Worm (Caenorhabditis elegans) whole organism, young adult: ENCODE results near the gene Y39B6A.9.

Experiments used
- C06A6.2 ChIP-seq: fragments of 200-800 bp; sonication (Bioruptor generic); conservative IDR thresholded peaks from 2 replicates; pipeline ENCODE4 v1.3.6; 2022; ENCODE audit warnings: missing genetic modification characterization, missing compliant biosample characterization
- C17E4.6 ChIP-seq: fragments of 200-800 bp; sonication (Bioruptor generic); IDR thresholded peaks from 2 replicates; pipeline ENCODE4 v1.3.6; 2022; ENCODE audit warnings: missing genetic modification reagents, missing genetic modification characterization, missing compliant biosample characterization
- F33H1.4 ChIP-seq: fragments of 200-800 bp; sonication (Bioruptor generic); IDR thresholded peaks from 2 replicates; pipeline ENCODE4 v1.3.6; 2022; ENCODE audit warnings: missing genetic modification reagents, missing genetic modification characterization, missing compliant biosample characterization
- F37B4.10 ChIP-seq: fragments of 200-800 bp; sonication (Bioruptor generic); IDR thresholded peaks from 2 replicates; pipeline ENCODE4 v1.3.6; 2022; ENCODE audit warnings: missing genetic modification characterization, missing compliant biosample characterization
- T07F8.4 ChIP-seq: sonication (generic microtip); optimal IDR thresholded peaks from 2 replicates; lab custom pipeline; 2016; ENCODE audit warnings: mild to moderate bottlenecking, missing genetic modification characterization, moderate library complexity, missing compliant biosample characterization
- T26A5.8 ChIP-seq: sonication (generic microtip); optimal IDR thresholded peaks from 2 replicates; lab custom pipeline; 2016; ENCODE audit warnings: missing genetic modification characterization, missing compliant biosample characterization
- Y53F4B.3 ChIP-seq: fragments of 200-800 bp; sonication (Bioruptor generic); IDR thresholded peaks from 2 replicates; pipeline ENCODE4 v1.3.6; 2022; ENCODE audit warnings: missing genetic modification reagents, missing genetic modification characterization, missing compliant biosample characterization
- Y67H2A.10 ChIP-seq: fragments of 200-800 bp; sonication (Bioruptor generic); conservative IDR thresholded peaks from 2 replicates; pipeline ENCODE4 v1.3.6; 2022; ENCODE audit warnings: missing genetic modification reagents, missing genetic modification characterization, missing compliant biosample characterization
- aptf-3 ChIP-seq: fragments of 200-800 bp; sonication (Bioruptor generic); IDR thresholded peaks from 2 replicates; pipeline ENCODE4 v1.3.6; 2022; ENCODE audit warnings: missing genetic modification characterization, missing compliant biosample characterization
- athp-1 ChIP-seq: sonication (generic microtip); optimal IDR thresholded peaks from 2 replicates; lab custom pipeline; 2017; ENCODE audit warnings: mild to moderate bottlenecking, missing genetic modification characterization, missing compliant biosample characterization
- ccch-3 ChIP-seq: fragments of 200-800 bp; sonication (Bioruptor generic); optimal IDR thresholded peaks from 2 replicates; lab custom pipeline; 2018; ENCODE audit warnings: mild to moderate bottlenecking, missing genetic modification characterization, missing compliant biosample characterization
- cebp-2 ChIP-seq: fragments of 200-800 bp; sonication (Bioruptor generic); IDR thresholded peaks from 2 replicates; pipeline ENCODE4 v1.3.6; 2022; ENCODE audit warnings: missing genetic modification characterization, missing compliant biosample characterization
- ceh-58 ChIP-seq: fragments of 200-800 bp; sonication (Bioruptor generic); IDR thresholded peaks from 2 replicates; pipeline ENCODE4 v1.3.6; 2022; ENCODE audit warnings: missing genetic modification characterization, missing compliant biosample characterization
- ceh-79 ChIP-seq: sonication (generic microtip); optimal IDR thresholded peaks from 2 replicates; lab custom pipeline; 2017; ENCODE audit warnings: mild to moderate bottlenecking, missing genetic modification characterization, missing compliant biosample characterization
- die-1 ChIP-seq: sonication (generic microtip); optimal IDR thresholded peaks from 2 replicates; lab custom pipeline; 2016; ENCODE audit warnings: missing genotype, mild to moderate bottlenecking, missing genetic modification characterization, missing compliant biosample characterization
- dox-1 ChIP-seq: fragments of 200-800 bp; sonication (Bioruptor generic); IDR thresholded peaks from 2 replicates; pipeline ENCODE4 v1.3.6; 2022; ENCODE audit warnings: missing genetic modification reagents, missing genetic modification characterization, missing compliant biosample characterization
- egl-18 ChIP-seq: fragments of 200-800 bp; sonication (Bioruptor generic); IDR thresholded peaks from 2 replicates; pipeline ENCODE4 v1.3.6; 2022; ENCODE audit warnings: missing genetic modification reagents, missing genetic modification characterization, missing compliant biosample characterization
- hsf-1 ChIP-seq: fragments of 200-800 bp; sonication (Bioruptor generic); IDR thresholded peaks from 2 replicates; pipeline ENCODE4 v1.3.6; 2022; ENCODE audit warnings: missing genetic modification reagents, missing genetic modification characterization, missing compliant biosample characterization
- let-526 ChIP-seq: fragments of 200-800 bp; sonication (Bioruptor generic); IDR thresholded peaks from 2 replicates; pipeline ENCODE4 v1.3.6; 2022; ENCODE audit warnings: missing genetic modification reagents, missing genetic modification characterization, missing compliant biosample characterization
- lin-26 ChIP-seq: fragments of 200-800 bp; sonication (Bioruptor generic); IDR thresholded peaks from 2 replicates; pipeline ENCODE4 v1.3.6; 2022; ENCODE audit warnings: missing genetic modification reagents, missing genetic modification characterization, missing compliant biosample characterization
- lin-35 ChIP-seq, 3 experiments: fragments of 150-350 bp in 2 of 3; sonication (generic microtip) in 1 of 3; optimal IDR thresholded peaks; 2 replicates each; lab custom pipeline; 2014 to 2018; ENCODE audit warnings: missing biosample characterization in 3 of 3, missing genetic modification characterization in 3 of 3, missing genetic modification reagents in 3 of 3
- lin-40 ChIP-seq: sonication (generic microtip); optimal IDR thresholded peaks from 2 replicates; lab custom pipeline; 2016; ENCODE audit warnings: missing genetic modification characterization, mild to moderate bottlenecking, missing compliant biosample characterization, missing genotype, missing genetic modification reagents
- lin-54 ChIP-seq: fragments of 200-800 bp; sonication (Bioruptor generic); optimal IDR thresholded peaks from 2 replicates; lab custom pipeline; 2018; ENCODE audit warnings: mild to moderate bottlenecking, missing genetic modification characterization, missing compliant biosample characterization
- lir-1 ChIP-seq: fragments of 200-800 bp; sonication (Bioruptor generic); conservative IDR thresholded peaks from 2 replicates; pipeline ENCODE4 v1.3.6; 2022; ENCODE audit warnings: missing genetic modification reagents, missing genetic modification characterization, missing compliant biosample characterization
- lsl-1 ChIP-seq: fragments of 200-800 bp; sonication (Bioruptor generic); optimal IDR thresholded peaks from 2 replicates; lab custom pipeline; 2018; ENCODE audit warnings: mild to moderate bottlenecking, missing genetic modification characterization, moderate library complexity, missing compliant biosample characterization
- lsy-27 ChIP-seq: sonication (generic microtip); optimal IDR thresholded peaks from 2 replicates; lab custom pipeline; 2017; ENCODE audit warnings: missing genetic modification characterization, mild to moderate bottlenecking, missing compliant biosample characterization, antibody characterized with exemption, missing genotype, borderline replicate concordance; ENCODE audit not compliant: insufficient read depth
- madf-10 ChIP-seq: sonication (generic microtip); optimal IDR thresholded peaks from 2 replicates; lab custom pipeline; 2016; ENCODE audit warnings: mild to moderate bottlenecking, missing genetic modification characterization, missing compliant biosample characterization
- madf-6 ChIP-seq: fragments of 200-800 bp; sonication (Bioruptor generic); IDR thresholded peaks from 2 replicates; pipeline ENCODE4 v1.3.6; 2022; ENCODE audit warnings: missing genetic modification reagents, missing genetic modification characterization, missing compliant biosample characterization
- madf-8 ChIP-seq: fragments of 200-800 bp; sonication (Bioruptor generic); conservative IDR thresholded peaks from 2 replicates; pipeline ENCODE4 v1.3.6; 2022; ENCODE audit warnings: missing genetic modification reagents, missing genetic modification characterization, missing compliant biosample characterization
- mcd-1 ChIP-seq: fragments of 200-800 bp; sonication (Bioruptor generic); IDR thresholded peaks from 2 replicates; pipeline ENCODE4 v1.3.6; 2022; ENCODE audit warnings: missing genetic modification reagents, missing genetic modification characterization, missing compliant biosample characterization
- mel-28 ChIP-seq: sonication (generic microtip); optimal IDR thresholded peaks from 2 replicates; lab custom pipeline; 2016; ENCODE audit warnings: borderline replicate concordance, mild to moderate bottlenecking, missing genetic modification characterization, missing compliant biosample characterization
- nhr-80 ChIP-seq: sonication (generic microtip); optimal IDR thresholded peaks from 2 replicates; lab custom pipeline; 2016; ENCODE audit warnings: missing genetic modification characterization, missing compliant biosample characterization
- pha-4 ChIP-seq: fragments of 150-350 bp; sonication (generic microtip); optimal IDR thresholded peaks from 2 replicates; lab custom pipeline; 2014; ENCODE audit warnings: missing biosample characterization, missing genetic modification reagents, missing genetic modification characterization
- rec-8 ChIP-seq, 2 experiments: sonication (generic microtip); optimal IDR thresholded peaks; 2 replicates each; lab custom pipeline; 2016; ENCODE audit warnings: mild to moderate bottlenecking in 2 of 2, missing genetic modification characterization in 2 of 2, missing genetic modification reagents in 2 of 2, missing genotype in 2 of 2, missing biosample characterization in 1 of 2, missing compliant biosample characterization in 1 of 2, moderate library complexity in 1 of 2
- repo-1 ChIP-seq: sonication (generic microtip); optimal IDR thresholded peaks from 2 replicates; lab custom pipeline; 2017; ENCODE audit warnings: mild to moderate bottlenecking, missing genetic modification characterization, missing compliant biosample characterization
- sptf-2 ChIP-seq: fragments of 200-800 bp; sonication (Bioruptor generic); optimal IDR thresholded peaks from 2 replicates; lab custom pipeline; 2018; ENCODE audit warnings: mild to moderate bottlenecking, missing genetic modification characterization, missing compliant biosample characterization
- tlf-1 ChIP-seq: fragments of 200-800 bp; sonication (Bioruptor generic); optimal IDR thresholded peaks from 2 replicates; lab custom pipeline; 2018; ENCODE audit warnings: mild to moderate bottlenecking, missing genetic modification characterization, missing compliant biosample characterization
- xnd-1 ChIP-seq: sonication (generic microtip); optimal IDR thresholded peaks from 2 replicates; lab custom pipeline; 2016; ENCODE audit warnings: missing genotype, missing genetic modification reagents, missing genetic modification characterization, missing compliant biosample characterization
- zfh-2 ChIP-seq: fragments of 200-800 bp; sonication (Bioruptor generic); conservative IDR thresholded peaks from 2 replicates; pipeline ENCODE4 v1.3.6; 2022; ENCODE audit warnings: missing genetic modification reagents, missing genetic modification characterization, missing compliant biosample characterization
- ztf-22 ChIP-seq: fragments of 200-800 bp; sonication (Bioruptor generic); optimal IDR thresholded peaks from 2 replicates; lab custom pipeline; 2018; ENCODE audit warnings: mild to moderate bottlenecking, missing genetic modification characterization, moderate library complexity, missing compliant biosample characterization
- ztf-28 ChIP-seq: fragments of 200-800 bp; sonication (Bioruptor generic); IDR thresholded peaks from 2 replicates; pipeline ENCODE4 v1.3.6; 2022; ENCODE audit warnings: missing genetic modification reagents, missing genetic modification characterization, missing compliant biosample characterization
- ztf-6 ChIP-seq: fragments of 200-800 bp; sonication (Bioruptor generic); IDR thresholded peaks from 2 replicates; pipeline ENCODE4 v1.3.6; 2022; ENCODE audit warnings: missing genetic modification reagents, missing genetic modification characterization, missing compliant biosample characterization

Y39B6A.9 gene

ce11 chrV:19120743-19121642, 15.3 kb upstream of the Y39B6A.9 start:
- TF ChIP-seq C17E4.6 (GFP tag; lab: Robert Waterston, UW), result no peak
- TF ChIP-seq zfh-2 (GFP tag; lab: Robert Waterston, UW), result peak; percentile 74

- no peak for TF ChIP-seq madf-6 (GFP tag; lab: Robert Waterston, UW)
- TF ChIP-seq aptf-3, result no peak
- TF ChIP-seq mel-28 (tag; lab: Kevin White, UChicago), result no peak
- TF ChIP-seq C06A6.2, result no peak
- TF ChIP-seq egl-18 (GFP tag; lab: Robert Waterston, UW), result no peak
- no peak for TF ChIP-seq Y67H2A.10 (GFP tag; lab: Robert Waterston, UW)
- no peak for TF ChIP-seq lir-1
- TF ChIP-seq athp-1, result no peak
- TF ChIP-seq ztf-28 (GFP tag; lab: Robert Waterston, UW), result no peak
- no peak for TF ChIP-seq T07F8.4 (tag; lab: Kevin White, UChicago)
- TF ChIP-seq sptf-2 (GFP tag; lab: Kevin White, UChicago), result no peak
- TF ChIP-seq ceh-58 (GFP tag; lab: Robert Waterston, UW), result no peak
- TF ChIP-seq repo-1 (tag; lab: Kevin White, UChicago), result no peak
- TF ChIP-seq ztf-6 (GFP tag; lab: Robert Waterston, UW), result no peak
- no peak for TF ChIP-seq let-526 (GFP tag; lab: Robert Waterston, UW)
- TF ChIP-seq lin-54 (GFP tag; lab: Kevin White, UChicago), result no peak
- no peak for TF ChIP-seq lin-40 (tag; lab: Kevin White, UChicago)
- TF ChIP-seq T26A5.8 (tag; lab: Kevin White, UChicago), result no peak
- no peak for TF ChIP-seq die-1
Measured at ce11 chrV:19124586-19124985, 11.7 kb upstream of the Y39B6A.9 start, which contains the start of gene bed-1. bed-1 (minus strand) TSS chrV:19124922.

- peak; percentile 76 for TF ChIP-seq lsl-1 (GFP tag; lab: Kevin White, UChicago)
- no peak for TF ChIP-seq rec-8 (tag; optimal IDR thresholded peaks at IDR 0.05; lab: Kevin White, UChicago)
- TF ChIP-seq xnd-1 (tag; lab: Kevin White, UChicago), result peak; percentile 70
- no peak for TF ChIP-seq cebp-2 (GFP tag; lab: Robert Waterston, UW)
- TF ChIP-seq madf-6 (GFP tag; lab: Robert Waterston, UW), result peak; percentile 16; the same call in 1 of the 2 replicates
- TF ChIP-seq madf-8 (GFP tag; lab: Robert Waterston, UW), result 0 out of 2 replicates have a peak, but pooled peaks have one; percentile 13
Measured at ce11 chrV:19125253-19125652, 11.1 kb upstream of the Y39B6A.9 start.

ce11 chrV:19125812-19126211, 10.5 kb upstream of the Y39B6A.9 start:
- no peak for TF ChIP-seq F37B4.10 (GFP tag; lab: Robert Waterston, UW)
- TF ChIP-seq F33H1.4, result peak; percentile 29
- peak; percentile 33 for TF ChIP-seq ztf-22 (GFP tag; lab: Kevin White, UChicago)
- peak; percentile 47 for TF ChIP-seq madf-10 (tag; lab: Kevin White, UChicago)
- TF ChIP-seq cebp-2 (GFP tag; lab: Robert Waterston, UW), result no peak
- TF ChIP-seq lin-26 (GFP tag; lab: Robert Waterston, UW), result peak; percentile 93
- TF ChIP-seq nhr-80 (tag; lab: Kevin White, UChicago), result no peak
- peak; percentile 76 for TF ChIP-seq mcd-1 (GFP tag; lab: Robert Waterston, UW)
- no peak for TF ChIP-seq lsy-27 (tag; lab: Kevin White, UChicago)
- TF ChIP-seq tlf-1 (GFP tag; lab: Kevin White, UChicago), result peak; percentile 26
- TF ChIP-seq pha-4, result no peak
- no peak for TF ChIP-seq ccch-3 (GFP tag; lab: Kevin White, UChicago)
- no peak for TF ChIP-seq egl-18 (GFP tag; lab: Robert Waterston, UW)
- TF ChIP-seq ceh-79 (tag; lab: Kevin White, UChicago), result peak; percentile 23
- no peak for TF ChIP-seq xnd-1 (tag; lab: Kevin White, UChicago)
- TF ChIP-seq dox-1 (GFP tag; lab: Robert Waterston, UW), result no peak
- TF ChIP-seq hsf-1 (GFP tag; lab: Robert Waterston, UW), result no peak
- peak; percentile 23; the same call in 1 of the 2 replicates for TF ChIP-seq Y53F4B.3 (GFP tag; lab: Robert Waterston, UW)
- peak in 1 of 3 experiments; percentile 20 for TF ChIP-seq lin-35 (GFP tag; optimal IDR thresholded peaks at IDR 0.05; lab: Kevin White, UChicago)
